Fruit fly (Drosophila melanogaster) whole organism, wandering third instar larva: ENCODE measurements around the gene CG9396.

ENCODE experiments used
- Abd-B ChIP-seq: fragments of >200 bp; optimal IDR thresholded peaks from 2 replicates; lab custom pipeline; 2017; ENCODE audit warnings: missing biosample characterization, missing genetic modification characterization
- CG32264 ChIP-seq: fragments of 200-800 bp; sonication (Bioruptor generic); optimal IDR thresholded peaks from 2 replicates; lab custom pipeline; 2016; ENCODE audit warnings: missing biosample characterization, missing genetic modification characterization
- CG9705 ChIP-seq: fragments of 200-800 bp; sonication (Bioruptor generic); optimal IDR thresholded peaks from 2 replicates; lab custom pipeline; 2018; ENCODE audit warnings: missing biosample characterization, mild to moderate bottlenecking, missing genetic modification characterization
- CrebA ChIP-seq: fragments of 200-800 bp; sonication (Bioruptor generic); optimal IDR thresholded peaks from 2 replicates; lab custom pipeline; 2016; ENCODE audit warnings: missing biosample characterization, mild to moderate bottlenecking, missing genetic modification characterization, borderline replicate concordance
- Dfd ChIP-seq: fragments of >200 bp; optimal IDR thresholded peaks from 2 replicates; lab custom pipeline; 2017; ENCODE audit warnings: missing biosample characterization, missing genetic modification characterization
- Dif ChIP-seq: fragments of 200-275, 200-300 bp; sonication (Bioruptor generic); optimal IDR thresholded peaks from 2 replicates; lab custom pipeline; 2018; ENCODE audit warnings: missing biosample characterization, missing genetic modification characterization; ENCODE audit not compliant: partially characterized antibody
- GATAd ChIP-seq: sonication (Bioruptor generic); optimal IDR thresholded peaks from 2 replicates; lab custom pipeline; 2016; ENCODE audit warnings: missing biosample characterization, missing genetic modification characterization
- HLH106 ChIP-seq: fragments of 200-800 bp; optimal IDR thresholded peaks from 3 replicates; lab custom pipeline; 2019; ENCODE audit warnings: missing biosample characterization, mild to moderate bottlenecking, missing genetic modification characterization, moderate library complexity
- Hnf4 ChIP-seq: fragments of 200-800 bp; sonication (Bioruptor generic); optimal IDR thresholded peaks from 2 replicates; lab custom pipeline; 2016; ENCODE audit warnings: missing biosample characterization, mild to moderate bottlenecking, missing genetic modification characterization
- Hr78 ChIP-seq: fragments of >200 bp; optimal IDR thresholded peaks from 2 replicates; lab custom pipeline; 2017; ENCODE audit warnings: missing biosample characterization, missing genetic modification characterization
- Hr83 ChIP-seq: fragments of 200-300 bp; sonication (Bioruptor generic); optimal IDR thresholded peaks from 2 replicates; lab custom pipeline; 2016; ENCODE audit warnings: missing biosample characterization, mild to moderate bottlenecking, missing genetic modification characterization, moderate library complexity; ENCODE audit not compliant: poor library complexity, severe bottlenecking
- Jra ChIP-seq: sonication (Bioruptor generic); optimal IDR thresholded peaks from 2 replicates; lab custom pipeline; 2016; ENCODE audit warnings: missing biosample characterization, missing genetic modification characterization
- Mio ChIP-seq: sonication (Bioruptor generic); optimal IDR thresholded peaks from 2 replicates; lab custom pipeline; 2016; ENCODE audit warnings: missing biosample characterization, missing genetic modification characterization
- Myc ChIP-seq: fragments of >200 bp; optimal IDR thresholded peaks from 2 replicates; lab custom pipeline; 2017
- N ChIP-seq: fragments of >200 bp; optimal IDR thresholded peaks from 2 replicates; lab custom pipeline; 2018; ENCODE audit warnings: missing biosample characterization, missing external identifiers, missing genetic modification characterization
- OdsH ChIP-seq: fragments of 200-800 bp; sonication (Bioruptor generic); optimal IDR thresholded peaks from 2 replicates; lab custom pipeline; 2016; ENCODE audit warnings: missing biosample characterization, mild to moderate bottlenecking, missing genetic modification characterization
- Rel ChIP-seq, 2 experiments: fragments of 200-800 bp; sonication (Bioruptor generic) in 1 of 2; optimal IDR thresholded peaks; 2 replicates in 1 of 2; 3 replicates in 1 of 2; lab custom pipeline; 2016 to 2019; ENCODE audit warnings: mild to moderate bottlenecking in 2 of 2, missing biosample characterization in 2 of 2, missing genetic modification characterization in 2 of 2, moderate library complexity in 1 of 2
- Sp1 ChIP-seq: fragments of 200-800 bp; sonication (Bioruptor generic); optimal IDR thresholded peaks from 3 replicates; lab custom pipeline; 2019; ENCODE audit warnings: missing biosample characterization, mild to moderate bottlenecking, missing genetic modification characterization, moderate library complexity
- Vsx2 ChIP-seq: fragments of 200-300, 225-300 bp; sonication (Bioruptor generic); optimal IDR thresholded peaks from 2 replicates; lab custom pipeline; 2018; ENCODE audit warnings: missing biosample characterization, missing genetic modification characterization; ENCODE audit not compliant: partially characterized antibody
- br ChIP-seq: fragments of 200-800 bp; sonication (Bioruptor generic); optimal IDR thresholded peaks from 2 replicates; lab custom pipeline; 2016; ENCODE audit warnings: missing biosample characterization, missing genetic modification characterization
- brk ChIP-seq: fragments of 200-800 bp; sonication (Bioruptor generic); optimal IDR thresholded peaks from 2 replicates; lab custom pipeline; 2016; ENCODE audit warnings: missing biosample characterization, mild to moderate bottlenecking, missing genetic modification characterization
- dl ChIP-seq, 2 experiments: fragments of 175-275, 200-275 bp in 1 of 2; fragments of 200-275 bp in 1 of 2; sonication (Bioruptor generic); optimal IDR thresholded peaks; lab custom pipeline; 2018; ENCODE audit warnings: mild to moderate bottlenecking in 2 of 2, missing biosample characterization in 2 of 2, missing genetic modification characterization in 2 of 2, moderate library complexity in 2 of 2; ENCODE audit not compliant: partially characterized antibody in 2 of 2, insufficient read depth in 1 of 2
- foxo ChIP-seq, 2 experiments: fragments of 200-800 bp; sonication (Bioruptor generic); optimal IDR thresholded peaks; 2 replicates in 1 of 2; 3 replicates in 1 of 2; lab custom pipeline; 2016 to 2017; ENCODE audit warnings: missing biosample characterization in 2 of 2, missing genetic modification characterization in 2 of 2
- fru ChIP-seq: fragments of 200-800 bp; sonication (Bioruptor generic); optimal IDR thresholded peaks from 3 replicates; lab custom pipeline; 2016; ENCODE audit warnings: missing biosample characterization, mild to moderate bottlenecking, missing genetic modification characterization
- h ChIP-seq: fragments of 200-800 bp; sonication (Bioruptor generic); optimal IDR thresholded peaks from 3 replicates; lab custom pipeline; 2016; ENCODE audit warnings: missing biosample characterization, mild to moderate bottlenecking, missing genetic modification characterization
- jim ChIP-seq: fragments of 175-275, 200-325 bp; sonication (Bioruptor generic); optimal IDR thresholded peaks from 2 replicates; lab custom pipeline; 2016; ENCODE audit warnings: missing biosample characterization, mild to moderate bottlenecking, missing genetic modification characterization
- lola ChIP-seq: fragments of >200 bp; optimal IDR thresholded peaks from 2 replicates; lab custom pipeline; 2017; ENCODE audit warnings: missing biosample characterization, missing genetic modification characterization
- pan ChIP-seq: fragments of >200 bp; optimal IDR thresholded peaks from 2 replicates; lab custom pipeline; 2017
- psq ChIP-seq: fragments of 200-800 bp; sonication (Bioruptor generic); optimal IDR thresholded peaks from 3 replicates; lab custom pipeline; 2017; ENCODE audit warnings: missing biosample characterization, mild to moderate bottlenecking, missing genetic modification characterization, moderate library complexity
- rgr ChIP-seq: fragments of 200-800 bp; sonication (Bioruptor generic); optimal IDR thresholded peaks from 3 replicates; lab custom pipeline; 2016; ENCODE audit warnings: missing biosample characterization, mild to moderate bottlenecking, missing genetic modification characterization
- sage ChIP-seq: fragments of 200-800 bp; sonication (Bioruptor generic); optimal IDR thresholded peaks from 2 replicates; lab custom pipeline; 2016; ENCODE audit warnings: missing biosample characterization, mild to moderate bottlenecking, missing genetic modification characterization
- sv ChIP-seq: fragments of 200-800 bp; sonication (Bioruptor generic); optimal IDR thresholded peaks from 3 replicates; lab custom pipeline; 2016; ENCODE audit warnings: missing biosample characterization, missing genetic modification characterization
- tai ChIP-seq: sonication (Bioruptor generic); optimal IDR thresholded peaks from 2 replicates; lab custom pipeline; 2016; ENCODE audit warnings: missing biosample characterization, missing genetic modification characterization
- usp ChIP-seq: fragments of >200 bp; optimal IDR thresholded peaks from 2 replicates; lab custom pipeline; 2017; ENCODE audit warnings: missing biosample characterization, missing genetic modification characterization
- woc ChIP-seq: sonication (Bioruptor generic); optimal IDR thresholded peaks from 2 replicates; lab custom pipeline; 2016; ENCODE audit warnings: missing biosample characterization, mild to moderate bottlenecking, missing genetic modification characterization

CG9396 gene

dm6 chr3R:9572929-9573811 lies 1.7 kb upstream of the CG9396 start:
- no peak for TF ChIP-seq pan (lab: Kevin White, UChicago)
- TF ChIP-seq Dif = peak; percentile 63
- no peak for TF ChIP-seq jim (GFP tag; lab: Kevin White, UChicago)
- no peak for TF ChIP-seq GATAd (GFP tag; lab: Kevin White, UChicago)

DNA sequence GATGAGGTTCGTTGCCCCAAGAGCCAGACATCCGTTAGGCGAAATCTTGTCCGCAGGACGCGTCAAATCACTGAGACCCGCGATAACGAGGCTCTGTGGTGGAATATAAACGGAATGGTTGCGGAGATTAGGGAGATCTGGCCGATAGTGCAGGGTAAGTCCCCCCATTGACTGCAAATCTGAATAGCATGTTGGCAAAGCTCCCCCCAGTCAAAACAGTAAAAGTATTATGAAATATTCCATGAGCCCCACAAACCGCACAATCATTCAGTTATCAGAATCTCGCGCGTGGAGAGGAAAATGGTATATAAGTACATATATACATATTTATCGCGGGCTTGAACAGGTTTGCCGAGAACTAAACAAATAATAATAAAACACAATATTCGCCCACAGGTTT lies 766 bp downstream of the CG9396 start:
- TF ChIP-seq br (GFP tag; lab: Kevin White, UChicago) (no peak), Rel (GFP tag; optimal IDR thresholded peaks at IDR 0.05; lab: Kevin White, UChicago) (no peak), Rel (tag; optimal IDR thresholded peaks at IDR 0.05; lab: Kevin White, UChicago) (peak; percentile 93), Sp1 (GFP tag; lab: Kevin White, UChicago) (no peak), brk (no peak)

dm6 chr3R:9570114-9570513 lies 1.3 kb downstream of the CG9396 start, which contains the start of gene CG16790:
CG16790 (minus strand) TSS chr3R:9570214.
- TF ChIP-seq Myc (lab: Kevin White, UChicago) = peak; percentile 47
- TF ChIP-seq Hr83 (GFP tag; lab: Kevin White, UChicago) = no peak

dm6 chr3R:9565895-9566294 lies 5.5 kb downstream of the CG9396 start, which contains the start of gene CG16789:
CG16789 (plus strand) TSS chr3R:9566195.
- TF ChIP-seq sage (GFP tag; lab: Kevin White, UChicago) = no peak
- TF ChIP-seq N (GFP tag; lab: Kevin White, UChicago) = no peak
- no peak for TF ChIP-seq Vsx2 (GFP tag; lab: Kevin White, UChicago)
- no peak for TF ChIP-seq CG32264 (GFP tag; lab: Kevin White, UChicago)
- TF ChIP-seq tai = no peak
- no peak for TF ChIP-seq jim (GFP tag; lab: Kevin White, UChicago)
- no peak for TF ChIP-seq psq (GFP tag; lab: Kevin White, UChicago)
- no peak for TF ChIP-seq fru (GFP tag; lab: Kevin White, UChicago)
- TF ChIP-seq Rel (GFP tag; optimal IDR thresholded peaks at IDR 0.05; lab: Kevin White, UChicago) = no peak
- TF ChIP-seq Rel (tag; optimal IDR thresholded peaks at IDR 0.05; lab: Kevin White, UChicago) = no peak
- TF ChIP-seq CG9705 (GFP tag; lab: Kevin White, UChicago) = no peak
- TF ChIP-seq CrebA (GFP tag; lab: Kevin White, UChicago) = no peak
- no peak for TF ChIP-seq h (GFP tag; lab: Kevin White, UChicago)
- TF ChIP-seq woc (GFP tag; lab: Kevin White, UChicago) = no peak
- TF ChIP-seq OdsH = no peak
- TF ChIP-seq pan (lab: Kevin White, UChicago) = no peak
- no peak for TF ChIP-seq Hnf4 (GFP tag; lab: Kevin White, UChicago)
- no peak for TF ChIP-seq brk

DNA sequence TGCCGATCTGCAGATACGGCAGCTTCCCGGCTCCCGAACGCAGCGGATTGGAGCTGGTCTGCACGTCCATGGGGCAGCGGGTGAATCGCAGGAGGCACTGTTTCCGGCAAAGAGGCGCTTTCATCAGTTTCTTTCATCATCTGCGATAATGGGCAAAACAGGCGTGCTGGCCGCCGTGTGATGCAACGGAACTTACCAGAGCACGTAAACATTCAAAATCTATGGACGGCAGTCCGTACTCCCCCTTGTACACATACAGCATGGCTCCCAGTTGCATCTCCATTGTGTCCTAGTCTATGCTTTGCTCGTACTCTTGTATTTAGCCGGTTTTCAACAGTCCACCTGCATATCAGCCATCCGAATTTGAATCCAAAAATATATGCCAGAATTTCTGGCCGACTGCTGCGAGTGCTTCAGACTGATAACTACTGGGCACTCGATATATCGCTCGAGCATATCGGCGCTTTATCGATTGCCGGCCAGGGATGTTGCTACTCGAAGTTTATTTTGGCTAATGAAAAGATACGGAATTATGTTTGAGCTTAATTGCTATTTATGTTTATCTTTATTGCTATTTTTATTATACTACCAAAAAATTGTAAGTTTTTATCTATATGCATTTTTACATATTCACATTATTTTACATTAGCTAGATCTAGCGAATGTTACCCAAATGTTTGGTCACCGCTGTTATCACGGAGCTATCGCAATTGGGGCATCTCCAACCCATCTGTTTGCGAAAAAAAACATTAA lies 8.0 kb downstream of the CG9396 start, which contains the start of the genes CG9393 and Vps45:
TSS of gene CG9393 (minus strand) at position 434 of the 753 bp plus-strand sequence.
TSS of gene Vps45 (plus strand) at position 685 of the 753 bp plus-strand sequence.
- no peak for TF ChIP-seq tai
- no peak for TF ChIP-seq Vsx2 (GFP tag; lab: Kevin White, UChicago)
- no peak for TF ChIP-seq usp (GFP tag; lab: Kevin White, UChicago)
- no peak for TF ChIP-seq Dfd
- TF ChIP-seq Myc (lab: Kevin White, UChicago) = peak; percentile 95
- no peak for TF ChIP-seq Abd-B (GFP tag; lab: Kevin White, UChicago)
- TF ChIP-seq CrebA (GFP tag; lab: Kevin White, UChicago) = no peak
- no peak for TF ChIP-seq Dif
- no peak for TF ChIP-seq lola (GFP tag; lab: Kevin White, UChicago)
- no peak for TF ChIP-seq Hnf4 (GFP tag; lab: Kevin White, UChicago)
- no peak for TF ChIP-seq N (GFP tag; lab: Kevin White, UChicago)
- TF ChIP-seq Sp1 (GFP tag; lab: Kevin White, UChicago) = peak; percentile 45
- TF ChIP-seq dl (GFP tag; optimal IDR thresholded peaks at IDR 0.05; lab: Kevin White, UChicago; ENCODE audit: insufficient read depth in 1 of 2, partially characterized antibody in 2 of 2) = no peak
- peak; percentile 73 for TF ChIP-seq sv (GFP tag; lab: Kevin White, UChicago)
- TF ChIP-seq foxo (GFP tag; optimal IDR thresholded peaks at IDR 0.05; lab: Kevin White, UChicago) = peak in 1 of 2 experiments; percentile 78
- peak; percentile 51 for TF ChIP-seq rgr (GFP tag; lab: Kevin White, UChicago)
- no peak for TF ChIP-seq br (GFP tag; lab: Kevin White, UChicago)
- TF ChIP-seq Mio (GFP tag; lab: Kevin White, UChicago) = no peak
- TF ChIP-seq brk = no peak
- TF ChIP-seq Hr78 (GFP tag; lab: Kevin White, UChicago) = no peak
- TF ChIP-seq Jra (GFP tag; lab: Kevin White, UChicago) = no peak
- TF ChIP-seq psq (GFP tag; lab: Kevin White, UChicago) = peak; percentile 57
- TF ChIP-seq jim (GFP tag; lab: Kevin White, UChicago) = no peak
- TF ChIP-seq h (GFP tag; lab: Kevin White, UChicago) = peak; percentile 75
- TF ChIP-seq pan (lab: Kevin White, UChicago) = no peak
- no peak for TF ChIP-seq Rel (GFP tag; optimal IDR thresholded peaks at IDR 0.05; lab: Kevin White, UChicago)
- peak; percentile 74 for TF ChIP-seq Rel (tag; optimal IDR thresholded peaks at IDR 0.05; lab: Kevin White, UChicago)
- TF ChIP-seq HLH106 (tag; lab: Kevin White, UChicago) = peak; percentile 65
- TF ChIP-seq sage (GFP tag; lab: Kevin White, UChicago) = no peak
- peak; percentile 90 for TF ChIP-seq woc (GFP tag; lab: Kevin White, UChicago)
